Worm (Caenorhabditis elegans): ENCODE measurements around the gene skp-1.

DNA sequence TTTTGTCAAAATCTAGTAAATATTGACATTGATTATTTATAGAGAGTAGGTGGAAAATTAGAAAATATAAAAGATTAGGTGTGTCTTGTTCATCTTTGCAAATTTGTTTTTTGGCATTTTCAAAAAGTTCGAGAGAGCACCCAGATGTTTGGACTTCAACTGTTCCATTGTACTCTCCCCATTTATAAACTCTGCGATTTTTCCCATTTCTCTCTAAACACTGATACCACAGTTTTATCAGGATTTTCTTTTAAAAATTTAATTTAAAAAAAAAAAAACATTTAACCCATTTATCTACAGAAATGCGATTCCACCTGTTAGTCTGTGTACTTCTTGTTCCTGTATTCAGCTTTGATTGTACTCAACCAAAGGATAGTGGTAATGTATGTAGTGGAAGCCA, 32.3 kb upstream of the skp-1 start, which contains the start of gene tag-290:
- no peak for TF ChIP-seq ZK546.5 (tag; optimal IDR thresholded peaks at IDR 0.05)
- TF ChIP-seq ceh-16 (tag; optimal IDR thresholded peaks at IDR 0.05), result no peak
- no peak for TF ChIP-seq egl-27 (tag; optimal IDR thresholded peaks at IDR 0.05)
- no peak for TF ChIP-seq unc-62 (GFP tag; optimal IDR thresholded peaks at IDR 0.05)
- TF ChIP-seq sma-3 (GFP tag; optimal IDR thresholded peaks at IDR 0.05), result no peak

All from whole organism, L2 larva.